Fruit fly (Drosophila melanogaster): ENCODE results near the gene CG9801.
A peak's percentile ranks its signal among the peaks of the same experiment; 100 is the strongest.

Gene CG9801

DNA sequence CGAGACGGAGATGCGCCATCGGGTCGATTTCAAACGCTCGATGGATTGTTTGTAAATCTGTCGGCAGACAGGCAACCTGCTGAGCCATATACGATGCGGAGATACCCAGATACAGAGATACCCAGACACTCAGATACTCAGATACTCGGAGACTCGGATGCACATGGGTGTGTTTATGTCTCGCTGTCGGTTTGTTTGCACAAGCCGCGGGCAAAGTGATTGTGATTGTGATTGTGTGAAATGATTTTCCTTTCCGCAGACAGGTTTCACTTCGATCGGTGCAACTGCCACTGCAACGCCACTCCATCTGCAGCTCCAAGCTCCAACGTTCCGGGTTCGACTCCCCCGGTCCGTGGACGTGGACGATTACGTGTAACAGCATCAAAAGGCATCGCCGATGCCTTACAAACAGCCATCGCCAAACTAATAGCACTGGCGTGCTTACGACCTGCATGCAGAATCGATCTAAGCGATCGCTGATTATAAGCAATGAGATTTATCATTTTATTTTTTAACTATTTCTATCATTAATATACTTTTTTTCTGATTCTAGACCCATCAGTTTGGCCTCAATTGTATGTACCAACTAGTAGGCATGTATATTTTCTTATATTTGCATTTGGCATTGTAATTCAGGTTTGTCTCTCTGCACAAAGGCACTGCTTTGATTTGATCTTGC is 41.4 kb upstream of the CG9801 start (continued):
- TF ChIP-seq CG18262 (tag; optimal IDR thresholded peaks at IDR 0.05): peak; percentile 69
- TF ChIP-seq CG7786 (GFP tag; optimal IDR thresholded peaks at IDR 0.05): no peak
- TF ChIP-seq CG6254 (GFP tag; optimal IDR thresholded peaks at IDR 0.05): peak; percentile 58
- no peak for TF ChIP-seq mirr (GFP tag; optimal IDR thresholded peaks at IDR 0.05)
- peak; percentile 45 for TF ChIP-seq CG1603 (tag; optimal IDR thresholded peaks at IDR 0.05)
- TF ChIP-seq MTF-1 (GFP tag; optimal IDR thresholded peaks at IDR 0.05; ENCODE audit: borderline replicate concordance): no peak
- peak; percentile 15; the same call in 1 of the 3 replicates for TF ChIP-seq CG2889 (GFP tag; IDR thresholded peaks at IDR 0.05)
- TF ChIP-seq Ada2b (GFP tag; IDR thresholded peaks at IDR 0.05): peak; percentile 27; the same call in 1 of the 2 replicates
- no peak for TF ChIP-seq CG3847 (GFP tag; IDR thresholded peaks at IDR 0.05)
- TF ChIP-seq Tbp (GFP tag; optimal IDR thresholded peaks at IDR 0.05): no peak
- TF ChIP-seq kni (GFP tag; optimal IDR thresholded peaks at IDR 0.05): no peak
- peak; percentile 41 for TF ChIP-seq CG17385 (GFP tag; optimal IDR thresholded peaks at IDR 0.05)
- TF ChIP-seq mld (GFP tag; IDR thresholded peaks at IDR 0.05; ENCODE audit: partially characterized antibody): no peak
- TF ChIP-seq gsb-n (tag; optimal IDR thresholded peaks at IDR 0.05): peak; percentile 2
- TF ChIP-seq croc (GFP tag; conservative IDR thresholded peaks at IDR 0.05): 0 out of 3 replicates have a peak, but pooled peaks have one; percentile 45
- no peak for TF ChIP-seq CG8765 (GFP tag; IDR thresholded peaks at IDR 0.05)
- TF ChIP-seq bowl (GFP tag; IDR thresholded peaks at IDR 0.05): no peak
- no peak for TF ChIP-seq CG15073 (GFP tag; optimal IDR thresholded peaks at IDR 0.05)
- TF ChIP-seq cas (GFP tag; IDR thresholded peaks at IDR 0.05): no peak
- no peak for TF ChIP-seq crc (GFP tag; optimal IDR thresholded peaks at IDR 0.05)
- no peak for TF ChIP-seq CG13624 (GFP tag; optimal IDR thresholded peaks at IDR 0.05)
- TF ChIP-seq CG4360 (GFP tag; IDR thresholded peaks at IDR 0.05): peak; percentile 55; the same call in 1 of the 2 replicates
- TF ChIP-seq tna (GFP tag; IDR thresholded peaks at IDR 0.05; ENCODE audit: partially characterized antibody): no peak
- no peak for TF ChIP-seq Dbx (GFP tag; IDR thresholded peaks at IDR 0.05)
- no peak for TF ChIP-seq tup (GFP tag; optimal IDR thresholded peaks at IDR 0.05)
- no peak for TF ChIP-seq CG7928 (GFP tag; optimal IDR thresholded peaks at IDR 0.05)
- no peak for TF ChIP-seq eve (GFP tag; optimal IDR thresholded peaks at IDR 0.05)
- TF ChIP-seq Hmx (GFP tag; optimal IDR thresholded peaks at IDR 0.05): no peak
- no peak for TF ChIP-seq chinmo (GFP tag; IDR thresholded peaks at IDR 0.05; ENCODE audit: partially characterized antibody)
- TF ChIP-seq CG34224 (GFP tag; IDR thresholded peaks at IDR 0.05; ENCODE audit: partially characterized antibody): no peak
- peak; percentile 70 for TF ChIP-seq CG17359 (tag; optimal IDR thresholded peaks at IDR 0.05)
- TF ChIP-seq CG16815 (GFP tag; optimal IDR thresholded peaks at IDR 0.05): no peak
- no peak for TF ChIP-seq Lim3 (GFP tag; IDR thresholded peaks at IDR 0.05)
- peak; percentile 2 for TF ChIP-seq Jarid2 (GFP tag; optimal IDR thresholded peaks at IDR 0.05)
- peak; percentile 65 for TF ChIP-seq CG14050 (GFP tag; IDR thresholded peaks at IDR 0.05)
- no peak for TF ChIP-seq Myb (GFP tag; optimal IDR thresholded peaks at IDR 0.05)
- no peak for TF ChIP-seq CG14965 (GFP tag; optimal IDR thresholded peaks at IDR 0.05; ENCODE audit: borderline replicate concordance)
- peak; percentile 42 for TF ChIP-seq grau (tag; optimal IDR thresholded peaks at IDR 0.05)
- no peak for TF ChIP-seq CG6765 (GFP tag; optimal IDR thresholded peaks at IDR 0.05)
- TF ChIP-seq CG18476 (GFP tag; optimal IDR thresholded peaks at IDR 0.05): no peak
- no peak for TF ChIP-seq chn (GFP tag; optimal IDR thresholded peaks at IDR 0.05)
- no peak for TF ChIP-seq Poxn (GFP tag; IDR thresholded peaks at IDR 0.05)
- no peak for TF ChIP-seq BEAF-32 (GFP tag; optimal IDR thresholded peaks at IDR 0.05)
- TF ChIP-seq CG17829 (tag; optimal IDR thresholded peaks at IDR 0.05): peak; percentile 62
- peak; percentile 54 for TF ChIP-seq Sox100B (GFP tag; optimal IDR thresholded peaks at IDR 0.05)
- TF ChIP-seq CG14860 (GFP tag; IDR thresholded peaks at IDR 0.05; ENCODE audit: partially characterized antibody): no peak
- no peak for TF ChIP-seq B-H2 (GFP tag; optimal IDR thresholded peaks at IDR 0.05)
- TF ChIP-seq CTCF (GFP tag; optimal IDR thresholded peaks at IDR 0.05): no peak
- peak; percentile 31 for TF ChIP-seq CG4820 (GFP tag; optimal IDR thresholded peaks at IDR 0.05)
- no peak for TF ChIP-seq CG6683 (GFP tag; optimal IDR thresholded peaks at IDR 0.05)
